5 worm cellular contexts compared by ENCODE assay signal in genomic region chrX:15045401-15045800, ce11.
TF ChIP-seq lines count a peak whose summit lies in the region.

No protein-coding gene starts in this region.

TF ChIP-seq in whole organism, L1 larva, 84 proteins besides CTCF, POLR2A, EP300 and RAD21:
- no peak for TF ChIP-seq pqm-1 (tag; optimal IDR thresholded peaks at IDR 0.05; lab: Kevin White, UChicago)
- TF ChIP-seq efl-1 (optimal IDR thresholded peaks at IDR 0.05; lab: Kevin White, UChicago): no peak
- TF ChIP-seq efl-1 (GFP tag; optimal IDR thresholded peaks at IDR 0.05 in 1 of 2; lab: Kevin White, UChicago): no peak
- peak; percentile 9 for TF ChIP-seq rnt-1 (tag; optimal IDR thresholded peaks at IDR 0.05; lab: Kevin White, UChicago)
- TF ChIP-seq mep-1 (tag; optimal IDR thresholded peaks at IDR 0.05; lab: Kevin White, UChicago): peak; percentile 1
- TF ChIP-seq nhr-90 (tag; optimal IDR thresholded peaks at IDR 0.05; lab: Kevin White, UChicago; ENCODE audit: poor library complexity): no peak
- TF ChIP-seq dsc-1 (tag; optimal IDR thresholded peaks at IDR 0.05; lab: Kevin White, UChicago): no peak
- peak; percentile 49 for TF ChIP-seq skn-1 (tag; optimal IDR thresholded peaks at IDR 0.05; lab: Kevin White, UChicago)
- TF ChIP-seq zip-4 (GFP tag; optimal IDR thresholded peaks at IDR 0.05; lab: Kevin White, UChicago): peak; percentile 13
- peak in 1 of 3 experiments; percentile 1 for TF ChIP-seq ceh-82 (tag; optimal IDR thresholded peaks at IDR 0.05; lab: Kevin White, UChicago)
- peak; percentile 15 for TF ChIP-seq nhr-71 (tag; optimal IDR thresholded peaks at IDR 0.05; lab: Kevin White, UChicago)
- peak; percentile 47 for TF ChIP-seq lin-14 (GFP tag; optimal IDR thresholded peaks at IDR 0.05; lab: Kevin White, UChicago)
TF ChIP-seq in whole organism, L1 larva: peak in this region for 7.

TF ChIP-seq in whole organism, L2 larva, 48 proteins besides CTCF, POLR2A, EP300 and RAD21:
- TF ChIP-seq nhr-12 (tag; optimal IDR thresholded peaks at IDR 0.05; lab: Kevin White, UChicago): no peak
- peak; percentile 20 for TF ChIP-seq nhr-129 (tag; optimal IDR thresholded peaks at IDR 0.05; lab: Kevin White, UChicago)
- TF ChIP-seq lsy-2 (tag; optimal IDR thresholded peaks at IDR 0.05; lab: Kevin White, UChicago): peak in 1 of 2 experiments; percentile 8
- no peak for TF ChIP-seq sma-9 (GFP tag; optimal IDR thresholded peaks at IDR 0.05; lab: Kevin White, UChicago)
- TF ChIP-seq sma-9 (tag; optimal IDR thresholded peaks at IDR 0.05; lab: Kevin White, UChicago): no peak
- TF ChIP-seq unc-55 (GFP tag; optimal IDR thresholded peaks at IDR 0.05; lab: Kevin White, UChicago): peak; percentile 60
- TF ChIP-seq C34F6.9 (tag; optimal IDR thresholded peaks at IDR 0.05; lab: Kevin White, UChicago): peak; percentile 44
- TF ChIP-seq sem-4 (tag; optimal IDR thresholded peaks at IDR 0.05; lab: Kevin White, UChicago): no peak

TF ChIP-seq in whole organism, L3 larva, 47 proteins besides CTCF, POLR2A, EP300 and RAD21:
- TF ChIP-seq ztf-11 (tag; optimal IDR thresholded peaks at IDR 0.05; lab: Kevin White, UChicago) (no peak), nhr-12 (tag; optimal IDR thresholded peaks at IDR 0.05; lab: Kevin White, UChicago) (no peak), egl-5 (tag; optimal IDR thresholded peaks at IDR 0.05; lab: Kevin White, UChicago) (peak; percentile 34), lsy-12 (tag; optimal IDR thresholded peaks at IDR 0.05; lab: Kevin White, UChicago) (no peak), daf-12 (tag; optimal IDR thresholded peaks at IDR 0.05; lab: Kevin White, UChicago) (no peak), tbx-2 (tag; optimal IDR thresholded peaks at IDR 0.05; lab: Kevin White, UChicago) (no peak), R02D3.7 (tag; optimal IDR thresholded peaks at IDR 0.05; lab: Kevin White, UChicago) (peak; percentile 52), pqm-1 (tag; optimal IDR thresholded peaks at IDR 0.05; lab: Kevin White, UChicago) (no peak), lin-39 (tag; optimal IDR thresholded peaks at IDR 0.05; lab: Kevin White, UChicago) (no peak), nhr-76 (tag; optimal IDR thresholded peaks at IDR 0.05; lab: Kevin White, UChicago) (no peak), nhr-11 (tag; optimal IDR thresholded peaks at IDR 0.05; lab: Kevin White, UChicago) (no peak), nhr-43 (tag; optimal IDR thresholded peaks at IDR 0.05; lab: Kevin White, UChicago; ENCODE audit: poor library complexity, severe bottlenecking) (no peak), hmg-11 (tag; optimal IDR thresholded peaks at IDR 0.05; lab: Kevin White, UChicago) (peak; percentile 30), nhr-28 (tag; optimal IDR thresholded peaks at IDR 0.05; lab: Kevin White, UChicago) (no peak), ceh-28 (tag; optimal IDR thresholded peaks at IDR 0.05; lab: Kevin White, UChicago) (no peak), ceh-9 (tag; optimal IDR thresholded peaks at IDR 0.05; lab: Kevin White, UChicago) (no peak), elt-3 (tag; optimal IDR thresholded peaks at IDR 0.05; lab: Kevin White, UChicago) (no peak), nfya-1 (tag; optimal IDR thresholded peaks at IDR 0.05; lab: Kevin White, UChicago; ENCODE audit: insufficient read depth) (peak; percentile 46), fos-1 (tag; optimal IDR thresholded peaks at IDR 0.05; lab: Kevin White, UChicago) (no peak), ceh-16 (tag; optimal IDR thresholded peaks at IDR 0.05; lab: Kevin White, UChicago) (no peak), mdl-1 (tag; optimal IDR thresholded peaks at IDR 0.05; lab: Kevin White, UChicago) (no peak), skn-1 (tag; optimal IDR thresholded peaks at IDR 0.05; lab: Kevin White, UChicago) (no peak), elt-1 (tag; optimal IDR thresholded peaks at IDR 0.05; lab: Kevin White, UChicago) (no peak), egl-27 (tag; optimal IDR thresholded peaks at IDR 0.05; lab: Kevin White, UChicago) (no peak), mml-1 (tag; optimal IDR thresholded peaks at IDR 0.05; lab: Kevin White, UChicago) (no peak)

TF ChIP-seq in whole organism, L4 larva, 104 proteins besides CTCF, POLR2A, EP300 and RAD21:
- no peak for TF ChIP-seq hmg-1.1 (GFP tag; IDR thresholded peaks at IDR 0.05; lab: Robert Waterston, UW)
- no peak for TF ChIP-seq lin-1 (GFP tag; IDR thresholded peaks at IDR 0.05; lab: Robert Waterston, UW)
- TF ChIP-seq tra-1 (GFP tag; IDR thresholded peaks at IDR 0.05; lab: Robert Waterston, UW): no peak
- no peak for TF ChIP-seq zip-2 (tag; optimal IDR thresholded peaks at IDR 0.05; lab: Kevin White, UChicago)
- no peak for TF ChIP-seq aha-1 (tag; lab: Kevin White, UChicago)
- no peak for TF ChIP-seq F37D6.2 (tag; optimal IDR thresholded peaks at IDR 0.05; lab: Kevin White, UChicago)
- peak; percentile 13 for TF ChIP-seq mes-2 (tag; optimal IDR thresholded peaks at IDR 0.05; lab: Kevin White, UChicago; ENCODE audit: poor library complexity, severe bottlenecking)
- no peak for TF ChIP-seq saeg-2 (GFP tag; IDR thresholded peaks at IDR 0.05; lab: Robert Waterston, UW)
- TF ChIP-seq R02D3.7 (tag; optimal IDR thresholded peaks at IDR 0.05; lab: Kevin White, UChicago): peak; percentile 50
- TF ChIP-seq hlh-30 (tag; optimal IDR thresholded peaks at IDR 0.05; lab: Kevin White, UChicago; ENCODE audit: insufficient read depth): peak; percentile 42

TF ChIP-seq in whole organism, young adult, 124 proteins besides CTCF, POLR2A, EP300 and RAD21:
- TF ChIP-seq Y53F4B.3 (GFP tag; IDR thresholded peaks at IDR 0.05; lab: Robert Waterston, UW): no peak
- TF ChIP-seq cebp-1 (GFP tag; IDR thresholded peaks at IDR 0.05; lab: Robert Waterston, UW): peak; percentile 48; the same call in 1 of the 2 replicates
- peak; percentile 88 for TF ChIP-seq cebp-1 (tag; optimal IDR thresholded peaks at IDR 0.05; lab: Kevin White, UChicago)
- no peak for TF ChIP-seq K12H6.12 (tag; optimal IDR thresholded peaks at IDR 0.05; lab: Kevin White, UChicago)
- no peak for TF ChIP-seq akir-1 (GFP tag; optimal IDR thresholded peaks at IDR 0.05; lab: Kevin White, UChicago)
